Worm (Caenorhabditis elegans): ENCODE results near the gene Y81B9A.1.

The Y81B9A.1 gene

ce11 chrX:9191795-9192494 is at the start of gene Y81B9A.1:
TSS of gene Y81B9A.1 (plus strand) at chrX:9192444.
- TF ChIP-seq him-1 (tag; optimal IDR thresholded peaks at IDR 0.05) (no peak), dao-5 (tag; optimal IDR thresholded peaks at IDR 0.05) (no peak), W03F9.2 (tag; optimal IDR thresholded peaks at IDR 0.05) (no peak)

ce11 chrX:9145848-9146247 is 46.4 kb upstream of the Y81B9A.1 start, which contains the start of gene B0563.5:
TSS of gene B0563.5 (plus strand) at chrX:9146148.
- TF ChIP-seq him-1 (tag; optimal IDR thresholded peaks at IDR 0.05) (no peak), W03F9.2 (tag; optimal IDR thresholded peaks at IDR 0.05) (no peak), dao-5 (tag; optimal IDR thresholded peaks at IDR 0.05) (no peak)

ce11 chrX:9146953-9147352 is 45.3 kb upstream of the Y81B9A.1 start:
- TF ChIP-seq W03F9.2 (tag; optimal IDR thresholded peaks at IDR 0.05) (no peak), him-1 (tag; optimal IDR thresholded peaks at IDR 0.05) (no peak), dao-5 (tag; optimal IDR thresholded peaks at IDR 0.05) (no peak)

- TF ChIP-seq dao-5 (tag; optimal IDR thresholded peaks at IDR 0.05) (no peak), W03F9.2 (tag; optimal IDR thresholded peaks at IDR 0.05) (peak; percentile 28)
These were observed 41.9 kb upstream of the Y81B9A.1 start, which contains the start of gene tmbi-4 for ce11 chrX:9150269-9150744. TSS of gene tmbi-4 (plus strand) at chrX:9150694.

ce11 chrX:9154216-9154615 is 38.0 kb upstream of the Y81B9A.1 start, which contains the start of gene B0563.7:
TSS of gene B0563.7 (minus strand) at chrX:9154316.
- no peak for TF ChIP-seq W03F9.2 (tag; optimal IDR thresholded peaks at IDR 0.05)
- TF ChIP-seq him-1 (tag; optimal IDR thresholded peaks at IDR 0.05) = no peak
- no peak for TF ChIP-seq dao-5 (tag; optimal IDR thresholded peaks at IDR 0.05)

- TF ChIP-seq him-1 (tag; optimal IDR thresholded peaks at IDR 0.05) = no peak
- TF ChIP-seq dao-5 (tag; optimal IDR thresholded peaks at IDR 0.05) = no peak
- no peak for TF ChIP-seq W03F9.2 (tag; optimal IDR thresholded peaks at IDR 0.05)
These were observed 36.5 kb upstream of the Y81B9A.1 start for ce11 chrX:9155751-9156150.

- no peak for TF ChIP-seq dao-5 (tag; optimal IDR thresholded peaks at IDR 0.05)
- TF ChIP-seq W03F9.2 (tag; optimal IDR thresholded peaks at IDR 0.05) = no peak
- TF ChIP-seq him-1 (tag; optimal IDR thresholded peaks at IDR 0.05) = no peak
These were observed 30.9 kb upstream of the Y81B9A.1 start for ce11 chrX:9161253-9161904.

ce11 chrX:9162864-9163263 is 29.4 kb upstream of the Y81B9A.1 start, which contains the start of gene tsp-11:
TSS of gene tsp-11 (plus strand) at chrX:9163164.
- TF ChIP-seq him-1 (tag; optimal IDR thresholded peaks at IDR 0.05) = no peak
- TF ChIP-seq W03F9.2 (tag; optimal IDR thresholded peaks at IDR 0.05) = no peak
- TF ChIP-seq dao-5 (tag; optimal IDR thresholded peaks at IDR 0.05) = no peak

ce11 chrX:9166921-9167320 is 25.3 kb upstream of the Y81B9A.1 start, which contains the start of gene B0563.10:
TSS of gene B0563.10 (minus strand) at chrX:9167245.
- TF ChIP-seq him-1 (tag; optimal IDR thresholded peaks at IDR 0.05) = no peak
- no peak for TF ChIP-seq W03F9.2 (tag; optimal IDR thresholded peaks at IDR 0.05)
- no peak for TF ChIP-seq dao-5 (tag; optimal IDR thresholded peaks at IDR 0.05)

ce11 chrX:9168239-9168638 is 24.0 kb upstream of the Y81B9A.1 start, which contains the start of gene B0563.9:
TSS of gene B0563.9 (plus strand) at chrX:9168539.
- TF ChIP-seq him-1 (tag; optimal IDR thresholded peaks at IDR 0.05) (no peak), dao-5 (tag; optimal IDR thresholded peaks at IDR 0.05) (no peak), W03F9.2 (tag; optimal IDR thresholded peaks at IDR 0.05) (no peak)

- TF ChIP-seq W03F9.2 (tag; optimal IDR thresholded peaks at IDR 0.05) (no peak), dao-5 (tag; optimal IDR thresholded peaks at IDR 0.05) (no peak), him-1 (tag; optimal IDR thresholded peaks at IDR 0.05) (no peak)
These were observed 22.2 kb upstream of the Y81B9A.1 start for ce11 chrX:9170058-9170457.

- TF ChIP-seq him-1 (tag; optimal IDR thresholded peaks at IDR 0.05) (no peak), dao-5 (tag; optimal IDR thresholded peaks at IDR 0.05) (no peak), W03F9.2 (tag; optimal IDR thresholded peaks at IDR 0.05) (no peak)
These were observed 21.0 kb upstream of the Y81B9A.1 start, which contains the start of gene B0563.1 for ce11 chrX:9171241-9171640. TSS of gene B0563.1 (plus strand) at chrX:9171541.

ce11 chrX:9172278-9172677 is 20.0 kb upstream of the Y81B9A.1 start, which contains the start of gene B0563.18:
TSS of gene B0563.18 (plus strand) at chrX:9172578.
- TF ChIP-seq W03F9.2 (tag; optimal IDR thresholded peaks at IDR 0.05) (no peak), him-1 (tag; optimal IDR thresholded peaks at IDR 0.05) (no peak), dao-5 (tag; optimal IDR thresholded peaks at IDR 0.05) (no peak)

ce11 chrX:9172733-9173132 is 19.5 kb upstream of the Y81B9A.1 start:
- TF ChIP-seq W03F9.2 (tag; optimal IDR thresholded peaks at IDR 0.05) = no peak
- TF ChIP-seq dao-5 (tag; optimal IDR thresholded peaks at IDR 0.05) = no peak
- no peak for TF ChIP-seq him-1 (tag; optimal IDR thresholded peaks at IDR 0.05)
